Worm (Caenorhabditis elegans): ENCODE data around the gene K06A4.2.

Gene K06A4.2

ce11 chrV:9444618-9445017, 39.4 kb upstream of the K06A4.2 start:
- TF ChIP-seq unc-42 (tag; optimal IDR thresholded peaks at IDR 0.05) (no peak), hlh-13 (GFP tag; optimal IDR thresholded peaks at IDR 0.05) (no peak), ceh-24 (tag; optimal IDR thresholded peaks at IDR 0.05) (no peak)

ce11 chrV:9451485-9451884, 32.5 kb upstream of the K06A4.2 start:
- TF ChIP-seq pax-1 (tag; optimal IDR thresholded peaks at IDR 0.05) (no peak), npax-4 (tag; optimal IDR thresholded peaks at IDR 0.05) (no peak)

ce11 chrV:9453333-9453732, 30.7 kb upstream of the K06A4.2 start:
- TF ChIP-seq ceh-30 (tag; optimal IDR thresholded peaks at IDR 0.05) (no peak), ceh-34 (tag; optimal IDR thresholded peaks at IDR 0.05) (no peak), C08G9.2 (tag; optimal IDR thresholded peaks at IDR 0.05) (no peak)

- no peak for TF ChIP-seq fkh-6 (tag; optimal IDR thresholded peaks at IDR 0.05)
- peak; percentile 85 for TF ChIP-seq elt-2 (tag; optimal IDR thresholded peaks at IDR 0.05)
Measured at ce11 chrV:9453933-9454332, 30.1 kb upstream of the K06A4.2 start.

- TF ChIP-seq gmeb-2 (tag; optimal IDR thresholded peaks at IDR 0.05) (no peak), syd-9 (tag; optimal IDR thresholded peaks at IDR 0.05) (no peak), zip-5 (tag; optimal IDR thresholded peaks at IDR 0.05) (no peak), nhr-232 (tag; optimal IDR thresholded peaks at IDR 0.05) (no peak), tbx-7 (tag; optimal IDR thresholded peaks at IDR 0.05) (no peak), che-1 (tag; optimal IDR thresholded peaks at IDR 0.05) (no peak), dmd-4 (tag; optimal IDR thresholded peaks at IDR 0.05; ENCODE audit: borderline replicate concordance) (no peak), ceh-30 (tag; optimal IDR thresholded peaks at IDR 0.05) (no peak), ttx-3 (tag; optimal IDR thresholded peaks at IDR 0.05) (no peak), C38D4.7 (GFP tag; optimal IDR thresholded peaks at IDR 0.05) (no peak), ref-2 (tag; optimal IDR thresholded peaks at IDR 0.05) (no peak), sdc-2 (tag; optimal IDR thresholded peaks at IDR 0.05) (no peak)
Measured at ce11 chrV:9457535-9457934, 26.5 kb upstream of the K06A4.2 start.

- TF ChIP-seq npax-4 (tag; optimal IDR thresholded peaks at IDR 0.05) (no peak), mec-3 (tag; optimal IDR thresholded peaks at IDR 0.05; ENCODE audit: borderline replicate concordance) (no peak), nhr-232 (tag; optimal IDR thresholded peaks at IDR 0.05) (no peak), gmeb-2 (tag; optimal IDR thresholded peaks at IDR 0.05) (no peak), tbx-2 (tag; optimal IDR thresholded peaks at IDR 0.05) (no peak), elt-2 (tag; optimal IDR thresholded peaks at IDR 0.05) (no peak), ztf-16 (tag; optimal IDR thresholded peaks at IDR 0.05) (no peak), nhr-11 (tag; optimal IDR thresholded peaks at IDR 0.05) (no peak), fkh-10 (GFP tag; optimal IDR thresholded peaks at IDR 0.05) (no peak), pax-1 (tag; optimal IDR thresholded peaks at IDR 0.05) (no peak), ets-4 (tag; optimal IDR thresholded peaks at IDR 0.05) (no peak), unc-42 (tag; optimal IDR thresholded peaks at IDR 0.05) (no peak), ceh-2 (tag; optimal IDR thresholded peaks at IDR 0.05) (no peak), eyg-1 (tag; optimal IDR thresholded peaks at IDR 0.05) (no peak), ceh-18 (tag; optimal IDR thresholded peaks at IDR 0.05) (no peak), rnt-1 (tag; optimal IDR thresholded peaks at IDR 0.05) (no peak), ahr-1 (tag; optimal IDR thresholded peaks at IDR 0.05) (no peak), unc-3 (GFP tag; conservative IDR thresholded peaks at IDR 0.05) (no peak), unc-3 (tag; optimal IDR thresholded peaks at IDR 0.05) (no peak), ceh-6 (GFP tag; optimal IDR thresholded peaks at IDR 0.05) (no peak), ref-2 (tag; optimal IDR thresholded peaks at IDR 0.05) (no peak)
Measured at ce11 chrV:9462605-9463004, 21.4 kb upstream of the K06A4.2 start, which contains the start of gene F07D3.3. Gene F07D3.3, minus strand, starts transcription at chrV:9462705.
